Worm (Caenorhabditis elegans): ENCODE data around the gene exc-14.

Gene exc-14

ce11 chrV:5046558-5046957 lies 555 bp upstream of the exc-14 start:
- TF ChIP-seq lin-13 (tag; optimal IDR thresholded peaks at IDR 0.05) (no peak), bed-3 (GFP tag; optimal IDR thresholded peaks at IDR 0.05) (no peak), blmp-1 (tag; optimal IDR thresholded peaks at IDR 0.05) (no peak), lin-32 (GFP tag; optimal IDR thresholded peaks at IDR 0.05) (no peak), ham-2 (GFP tag; optimal IDR thresholded peaks at IDR 0.05) (no peak), lsy-2 (tag; optimal IDR thresholded peaks at IDR 0.05) (no peak), sptf-1 (tag; optimal IDR thresholded peaks at IDR 0.05) (no peak), unc-62 (GFP tag; optimal IDR thresholded peaks at IDR 0.05) (no peak), unc-120 (tag; optimal IDR thresholded peaks at IDR 0.05; ENCODE audit: poor library complexity, severe bottlenecking) (no peak), drap-1 (GFP tag; optimal IDR thresholded peaks at IDR 0.05) (no peak), elt-3 (tag; optimal IDR thresholded peaks at IDR 0.05) (no peak), flh-1 (GFP tag; optimal IDR thresholded peaks at IDR 0.05) (no peak), snpc-4 (tag; optimal IDR thresholded peaks at IDR 0.05) (no peak)

- TF ChIP-seq snpc-4 (tag; optimal IDR thresholded peaks at IDR 0.05) (no peak), bed-3 (GFP tag; optimal IDR thresholded peaks at IDR 0.05) (no peak), blmp-1 (tag; optimal IDR thresholded peaks at IDR 0.05) (no peak), M03D4.4 (tag; optimal IDR thresholded peaks at IDR 0.05) (no peak), drap-1 (GFP tag; optimal IDR thresholded peaks at IDR 0.05) (no peak), hlh-1 (tag; optimal IDR thresholded peaks at IDR 0.05) (no peak), mab-5 (tag; optimal IDR thresholded peaks at IDR 0.05) (no peak), unc-120 (tag; optimal IDR thresholded peaks at IDR 0.05; ENCODE audit: poor library complexity, severe bottlenecking) (no peak), mep-1 (tag; optimal IDR thresholded peaks at IDR 0.05) (no peak), sptf-1 (tag; optimal IDR thresholded peaks at IDR 0.05) (no peak), pha-4 (tag; optimal IDR thresholded peaks at IDR 0.05) (no peak), cnd-1 (tag; optimal IDR thresholded peaks at IDR 0.05) (no peak), ceh-39 (tag; optimal IDR thresholded peaks at IDR 0.05) (no peak), tbx-8 (GFP tag; optimal IDR thresholded peaks at IDR 0.05) (no peak), elt-1 (tag; optimal IDR thresholded peaks at IDR 0.05; ENCODE audit: borderline replicate concordance, insufficient read depth) (no peak), nhr-76 (tag; optimal IDR thresholded peaks at IDR 0.05) (no peak)
Measured at ce11 chrV:5040925-5041324, 5.1 kb downstream of the exc-14 start, which contains the start of gene K11D12.8. Gene K11D12.8 (minus strand): TSS chrV:5041001.

ce11 chrV:5039559-5039958 lies 6.4 kb downstream of the exc-14 start, which contains the start of gene K11D12.11:
Gene K11D12.11 (minus strand): TSS chrV:5039600.
- TF ChIP-seq hlh-1 (tag; optimal IDR thresholded peaks at IDR 0.05) (no peak), flh-1 (GFP tag; optimal IDR thresholded peaks at IDR 0.05) (no peak), snpc-4 (tag; optimal IDR thresholded peaks at IDR 0.05) (no peak), nhr-12 (tag; optimal IDR thresholded peaks at IDR 0.05) (no peak), mab-5 (tag; optimal IDR thresholded peaks at IDR 0.05) (no peak), unc-62 (GFP tag; optimal IDR thresholded peaks at IDR 0.05) (no peak), unc-39 (tag; optimal IDR thresholded peaks at IDR 0.05) (no peak), nhr-28 (tag; optimal IDR thresholded peaks at IDR 0.05) (no peak), lin-32 (GFP tag; optimal IDR thresholded peaks at IDR 0.05) (no peak), elt-1 (tag; optimal IDR thresholded peaks at IDR 0.05; ENCODE audit: borderline replicate concordance, insufficient read depth) (no peak), ceh-39 (tag; optimal IDR thresholded peaks at IDR 0.05) (no peak), elt-3 (tag; optimal IDR thresholded peaks at IDR 0.05) (no peak), lin-13 (tag; optimal IDR thresholded peaks at IDR 0.05) (no peak), ceh-83 (GFP tag; optimal IDR thresholded peaks at IDR 0.05) (no peak), bed-3 (GFP tag; optimal IDR thresholded peaks at IDR 0.05) (no peak)

ce11 chrV:5038449-5038848 lies 7.6 kb downstream of the exc-14 start:
- TF ChIP-seq elt-1 (tag; optimal IDR thresholded peaks at IDR 0.05; ENCODE audit: borderline replicate concordance, insufficient read depth) (peak; percentile 53), unc-120 (tag; optimal IDR thresholded peaks at IDR 0.05; ENCODE audit: poor library complexity, severe bottlenecking) (no peak), zip-8 (tag; optimal IDR thresholded peaks at IDR 0.05) (no peak), ces-1 (GFP tag; optimal IDR thresholded peaks at IDR 0.05) (no peak), ceh-43 (GFP tag; optimal IDR thresholded peaks at IDR 0.05) (no peak), snpc-4 (tag; optimal IDR thresholded peaks at IDR 0.05) (no peak), sptf-1 (tag; optimal IDR thresholded peaks at IDR 0.05) (no peak), tbx-8 (GFP tag; optimal IDR thresholded peaks at IDR 0.05) (no peak), ceh-39 (tag; optimal IDR thresholded peaks at IDR 0.05) (no peak), mep-1 (tag; optimal IDR thresholded peaks at IDR 0.05) (no peak), sem-2 (GFP tag; optimal IDR thresholded peaks at IDR 0.05) (no peak), ztf-11 (tag; optimal IDR thresholded peaks at IDR 0.05) (no peak), blmp-1 (tag; optimal IDR thresholded peaks at IDR 0.05) (no peak), nhr-2 (tag; optimal IDR thresholded peaks at IDR 0.05) (peak; percentile 4), pha-4 (tag; optimal IDR thresholded peaks at IDR 0.05) (no peak), lin-13 (tag; optimal IDR thresholded peaks at IDR 0.05) (no peak)

Measured in whole organism, mixed stage, embryonic.